Fruit fly (Drosophila melanogaster): ENCODE results near the gene Meltrin.

dm6 chr3R:14695665-14696064, 1.4 kb downstream of the Meltrin start:
- TF ChIP-seq dmrt93B (GFP tag; optimal IDR thresholded peaks at IDR 0.05) (no peak), jim (GFP tag; optimal IDR thresholded peaks at IDR 0.05) (no peak), usp (GFP tag; optimal IDR thresholded peaks at IDR 0.05) (no peak), CG32264 (GFP tag; optimal IDR thresholded peaks at IDR 0.05) (no peak), Dfd (GFP tag; optimal IDR thresholded peaks at IDR 0.05) (no peak), Hr78 (GFP tag; optimal IDR thresholded peaks at IDR 0.05) (no peak), Sp1 (GFP tag; optimal IDR thresholded peaks at IDR 0.05) (no peak), dl (GFP tag; optimal IDR thresholded peaks at IDR 0.05; ENCODE audit: insufficient read depth in 1 of 2, partially characterized antibody in 2 of 2) (no peak), woc (GFP tag; optimal IDR thresholded peaks at IDR 0.05) (no peak), dsf (GFP tag; optimal IDR thresholded peaks at IDR 0.05; ENCODE audit: borderline replicate concordance) (no peak)
